Worm (Caenorhabditis elegans): ENCODE data around the gene acs-19.
"Not testable (repeated sequence)": the region's sequence is repeated elsewhere in the genome, so short reads cannot be mapped to it uniquely, and the experiment has no call there.

DNA sequence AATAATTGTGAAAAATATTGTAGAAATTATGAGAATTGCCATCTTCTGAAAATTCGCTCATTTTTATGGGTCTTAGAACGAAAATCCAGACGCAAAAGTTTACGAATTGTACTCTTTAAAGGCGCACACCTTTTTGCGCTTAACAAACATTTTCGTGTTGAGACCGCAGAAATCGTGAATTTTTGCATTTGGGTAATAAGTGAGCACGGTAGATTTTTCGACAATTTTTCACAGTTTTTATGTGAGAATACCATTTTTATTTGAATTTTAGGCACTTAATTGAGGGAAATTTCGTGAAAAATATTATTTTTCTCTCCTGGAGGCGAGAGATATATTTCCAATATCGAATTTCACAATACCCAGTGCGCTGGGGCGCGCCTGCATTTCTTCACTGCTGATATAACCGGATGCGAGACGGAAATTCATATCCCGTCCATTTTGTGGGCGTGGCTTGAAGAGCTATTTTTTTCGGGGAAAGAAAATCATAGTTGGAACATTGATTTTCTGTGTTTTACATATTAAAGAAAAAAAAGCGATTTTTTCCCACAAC is 12.2 kb upstream of the acs-19 start, which contains the start of gene cyp-25A4:
- TF ChIP-seq madf-2, nhr-11, elt-4, ceh-14, pqm-1, F13H6.1, odd-2 (tag; optimal IDR thresholded peaks at IDR 0.05): not testable (repeated sequence)
